Worm (Caenorhabditis elegans) whole organism, L3 larva: ENCODE measurements around the gene hmg-5.

Experiments
- R02D3.7 ChIP-seq: fragments of 150-350 bp; optimal IDR thresholded peaks from 2 replicates; lab custom pipeline; 2014; ENCODE audit warnings: missing biosample characterization, missing genetic modification characterization
- ceh-28 ChIP-seq: fragments of 150-350 bp; optimal IDR thresholded peaks from 2 replicates; lab custom pipeline; 2014; ENCODE audit warnings: missing biosample characterization, missing genetic modification reagents, missing genetic modification characterization
- daf-12 ChIP-seq: fragments of 150-350 bp; optimal IDR thresholded peaks from 2 replicates; lab custom pipeline; 2014; ENCODE audit warnings: missing biosample characterization, missing genetic modification reagents, missing genetic modification characterization
- elt-2 ChIP-seq: sonication (generic microtip); optimal IDR thresholded peaks from 2 replicates; lab custom pipeline; 2016; ENCODE audit warnings: missing genetic modification reagents, mild to moderate bottlenecking, missing genetic modification characterization, missing compliant biosample characterization
- elt-3 ChIP-seq, 3 experiments: fragments of 150-350 bp in 1 of 3; sonication (generic microtip) in 2 of 3; optimal IDR thresholded peaks; 2 replicates in 2 of 3; 4 replicates in 1 of 3; lab custom pipeline; 2014 to 2017; ENCODE audit warnings: missing biosample characterization in 3 of 3, missing genetic modification characterization in 3 of 3
- eor-1 ChIP-seq, 2 experiments: fragments of 150-350 bp; optimal IDR thresholded peaks; 2 replicates each; lab custom pipeline; 2014 to 2018; ENCODE audit warnings: missing biosample characterization in 2 of 2, missing genetic modification characterization in 2 of 2
- fkh-2 ChIP-seq: fragments of 150-350 bp; optimal IDR thresholded peaks from 2 replicates; lab custom pipeline; 2014; ENCODE audit warnings: missing biosample characterization, missing genetic modification reagents, missing genetic modification characterization
- hmg-11 ChIP-seq: sonication (generic microtip); optimal IDR thresholded peaks from 2 replicates; lab custom pipeline; 2016; ENCODE audit warnings: missing genetic modification characterization, missing compliant biosample characterization
- lsy-12 ChIP-seq: sonication (generic microtip); optimal IDR thresholded peaks from 2 replicates; lab custom pipeline; 2016; ENCODE audit warnings: mild to moderate bottlenecking, missing genetic modification characterization, missing compliant biosample characterization
- nhr-237 ChIP-seq: fragments of 150-350 bp; optimal IDR thresholded peaks from 2 replicates; lab custom pipeline; 2014; ENCODE audit warnings: missing biosample characterization, missing genetic modification characterization
- nhr-25 ChIP-seq: sonication (generic microtip); optimal IDR thresholded peaks from 2 replicates; lab custom pipeline; 2017; ENCODE audit warnings: missing biosample characterization, missing genetic modification characterization
- nhr-43 ChIP-seq: sonication (generic microtip); optimal IDR thresholded peaks from 2 replicates; lab custom pipeline; 2016; ENCODE audit warnings: mild to moderate bottlenecking, missing genetic modification characterization, missing compliant biosample characterization; ENCODE audit not compliant: poor library complexity, severe bottlenecking
- nhr-67 ChIP-seq: fragments of 150-350 bp; optimal IDR thresholded peaks from 2 replicates; lab custom pipeline; 2014; ENCODE audit warnings: missing biosample characterization, missing genetic modification characterization
- nhr-76 ChIP-seq: fragments of 150-350 bp; sonication (generic microtip); optimal IDR thresholded peaks from 5 replicates; lab custom pipeline; 2014; ENCODE audit warnings: missing biosample characterization, missing genetic modification characterization
- nhr-77 ChIP-seq: fragments of 150-350 bp; optimal IDR thresholded peaks from 2 replicates; lab custom pipeline; 2014; ENCODE audit warnings: missing biosample characterization, missing genetic modification characterization
- tbx-2 ChIP-seq: sonication (generic microtip); optimal IDR thresholded peaks from 2 replicates; lab custom pipeline; 2016; ENCODE audit warnings: mild to moderate bottlenecking, missing genetic modification characterization, missing compliant biosample characterization
- unc-62 ChIP-seq: fragments of 150-350 bp; sonication (generic microtip); optimal IDR thresholded peaks from 4 replicates; lab custom pipeline; 2014; ENCODE audit warnings: missing biosample characterization, missing genetic modification reagents, missing genetic modification characterization
- zag-1 ChIP-seq: fragments of 150-350 bp; optimal IDR thresholded peaks from 2 replicates; lab custom pipeline; 2014; ENCODE audit warnings: missing biosample characterization, missing genetic modification characterization

The hmg-5 gene

DNA sequence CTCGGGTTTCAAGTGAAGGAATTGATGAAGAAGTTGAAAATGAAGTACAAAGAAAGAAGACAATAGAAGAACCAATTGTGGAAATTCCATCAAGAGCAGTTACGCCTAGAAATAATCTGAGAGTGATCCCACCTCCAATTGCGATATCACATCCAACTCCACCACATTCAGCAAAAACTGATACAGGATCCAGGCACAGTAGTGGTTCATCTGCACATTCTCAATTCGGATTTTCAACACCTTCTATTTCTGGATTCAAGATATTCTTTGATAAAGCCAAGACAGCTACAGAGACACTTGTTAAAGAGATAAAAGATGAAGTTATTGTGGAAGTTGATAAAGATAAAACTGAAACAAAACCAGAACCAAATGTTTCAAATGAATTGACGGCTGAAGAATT, 37.9 kb downstream of the hmg-5 start:
- TF ChIP-seq fkh-2, result no peak
- TF ChIP-seq nhr-43 (tag; lab: Kevin White, UChicago), result no peak
- TF ChIP-seq nhr-76 (tag; lab: Kevin White, UChicago), result no peak
- TF ChIP-seq nhr-25 (tag; lab: Kevin White, UChicago), result no peak

DNA sequence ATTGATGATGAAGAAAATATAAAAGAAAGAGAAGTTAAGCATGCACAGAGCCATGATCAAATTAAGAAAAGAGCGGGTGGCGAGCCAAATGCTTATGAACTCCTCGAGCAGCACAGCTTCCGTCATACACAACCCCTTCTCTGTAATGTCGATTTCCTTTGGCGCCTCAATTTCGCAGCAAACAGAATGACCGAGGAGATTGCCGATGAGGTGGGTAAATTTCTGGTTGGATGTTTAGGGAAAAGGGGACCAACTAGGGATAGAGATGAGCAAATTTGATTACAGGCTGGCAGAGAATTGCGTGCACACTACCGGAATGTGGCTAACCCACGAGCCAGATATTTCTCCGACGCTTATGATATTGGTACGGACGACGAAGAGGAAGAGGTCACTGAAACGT, 40.6 kb downstream of the hmg-5 start:
- TF ChIP-seq ceh-28 (tag; lab: Kevin White, UChicago) (no peak), daf-12 (tag; lab: Kevin White, UChicago) (no peak), nhr-77 (tag; lab: Kevin White, UChicago) (no peak), nhr-237 (tag; lab: Kevin White, UChicago) (no peak), unc-62 (GFP tag; lab: Kevin White, UChicago) (no peak), R02D3.7 (tag; lab: Kevin White, UChicago) (no peak), elt-3 (tag; optimal IDR thresholded peaks at IDR 0.05; lab: Kevin White, UChicago) (no peak), hmg-11 (tag; lab: Kevin White, UChicago) (no peak), tbx-2 (no peak), elt-2 (tag; lab: Kevin White, UChicago) (no peak), nhr-67 (tag; lab: Kevin White, UChicago) (no peak), eor-1 (tag; optimal IDR thresholded peaks at IDR 0.05; lab: Kevin White, UChicago) (no peak), lsy-12 (no peak), nhr-43 (tag; lab: Kevin White, UChicago) (no peak), zag-1 (tag; lab: Kevin White, UChicago) (no peak)
